Worm (Caenorhabditis elegans) whole organism, late embryonic: ENCODE data around the gene Y66D12A.10.

Experiments used
- T23F11.4 ChIP-seq: fragments of 200-800 bp; sonication (Bioruptor generic); optimal IDR thresholded peaks from 2 replicates; lab custom pipeline; 2018; ENCODE audit warnings: mild to moderate bottlenecking, missing genetic modification characterization, missing compliant biosample characterization
- Y22D7AL.16 ChIP-seq: sonication (generic microtip); optimal IDR thresholded peaks from 2 replicates; lab custom pipeline; 2016; ENCODE audit warnings: missing genetic modification characterization, missing compliant biosample characterization
- ahr-1 ChIP-seq: sonication (generic microtip); optimal IDR thresholded peaks from 2 replicates; lab custom pipeline; 2016; ENCODE audit warnings: missing genetic modification characterization, missing compliant biosample characterization
- ama-1 ChIP-seq: fragments of 150-350 bp; optimal IDR thresholded peaks from 2 replicates; lab custom pipeline; 2014
- ceh-14 ChIP-seq: sonication (generic microtip); optimal IDR thresholded peaks from 2 replicates; lab custom pipeline; 2016; ENCODE audit warnings: missing genotype, missing genetic modification characterization, missing compliant biosample characterization
- ceh-18 ChIP-seq: sonication (generic microtip); optimal IDR thresholded peaks from 2 replicates; lab custom pipeline; 2016; ENCODE audit warnings: missing genetic modification characterization, missing compliant biosample characterization
- ceh-2 ChIP-seq: sonication (generic microtip); optimal IDR thresholded peaks from 2 replicates; lab custom pipeline; 2016; ENCODE audit warnings: missing genotype, missing genetic modification characterization, missing compliant biosample characterization
- ceh-24 ChIP-seq: sonication (generic microtip); optimal IDR thresholded peaks from 2 replicates; lab custom pipeline; 2016; ENCODE audit warnings: mild to moderate bottlenecking, missing genetic modification characterization, missing compliant biosample characterization
- ceh-31 ChIP-seq: sonication (generic microtip); optimal IDR thresholded peaks from 2 replicates; lab custom pipeline; 2016; ENCODE audit warnings: missing genetic modification characterization, missing compliant biosample characterization
- ceh-45 ChIP-seq: fragments of 200-800 bp; sonication (Bioruptor generic); IDR thresholded peaks from 2 replicates; pipeline ENCODE4 v1.3.6; 2022; ENCODE audit warnings: missing genetic modification reagents, missing genetic modification characterization, missing compliant biosample characterization
- ceh-48 ChIP-seq: sonication (generic microtip); optimal IDR thresholded peaks from 2 replicates; lab custom pipeline; 2016; ENCODE audit warnings: missing genetic modification characterization, inconsistent platforms, missing compliant biosample characterization
- che-1 ChIP-seq: sonication (generic microtip); optimal IDR thresholded peaks from 2 replicates; lab custom pipeline; 2016; ENCODE audit warnings: mild to moderate bottlenecking, missing genetic modification characterization, missing compliant biosample characterization
- elt-4 ChIP-seq: sonication (generic microtip); optimal IDR thresholded peaks from 2 replicates; lab custom pipeline; 2016; ENCODE audit warnings: missing genetic modification characterization, missing compliant biosample characterization
- fax-1 ChIP-seq: sonication (generic microtip); optimal IDR thresholded peaks from 2 replicates; lab custom pipeline; 2016; ENCODE audit warnings: missing genotype, missing genetic modification characterization, missing compliant biosample characterization
- fkh-6 ChIP-seq: sonication (generic microtip); optimal IDR thresholded peaks from 2 replicates; lab custom pipeline; 2016; ENCODE audit warnings: missing genetic modification characterization, missing compliant biosample characterization
- gmeb-2 ChIP-seq: sonication (generic microtip); optimal IDR thresholded peaks from 2 replicates; lab custom pipeline; 2016; ENCODE audit warnings: missing genetic modification characterization, inconsistent platforms, missing compliant biosample characterization
- hlh-13 ChIP-seq: fragments of 200-800 bp; sonication (Bioruptor generic); optimal IDR thresholded peaks from 2 replicates; lab custom pipeline; 2018; ENCODE audit warnings: mild to moderate bottlenecking, missing genetic modification characterization, missing compliant biosample characterization
- hlh-15 ChIP-seq: sonication (generic microtip); optimal IDR thresholded peaks from 2 replicates; lab custom pipeline; 2016; ENCODE audit warnings: missing genetic modification characterization, missing compliant biosample characterization
- hlh-6 ChIP-seq: sonication (generic microtip); optimal IDR thresholded peaks from 2 replicates; lab custom pipeline; 2016; ENCODE audit warnings: missing genotype, missing genetic modification characterization, missing compliant biosample characterization
- hlh-8 ChIP-seq: sonication (generic microtip); optimal IDR thresholded peaks from 2 replicates; lab custom pipeline; 2016; ENCODE audit warnings: missing genotype, missing genetic modification characterization, missing compliant biosample characterization
- madf-2 ChIP-seq: sonication (generic microtip); optimal IDR thresholded peaks from 2 replicates; lab custom pipeline; 2017; ENCODE audit warnings: missing genetic modification characterization, missing compliant biosample characterization
- mec-3 ChIP-seq: sonication (generic microtip); optimal IDR thresholded peaks from 2 replicates; lab custom pipeline; 2016; ENCODE audit warnings: borderline replicate concordance, missing genetic modification characterization, missing compliant biosample characterization
- nfya-1 ChIP-seq: sonication (generic microtip); optimal IDR thresholded peaks from 2 replicates; lab custom pipeline; 2017; ENCODE audit warnings: missing genetic modification characterization, mild to moderate bottlenecking, missing compliant biosample characterization, antibody characterized with exemption, moderate library complexity
- nhr-232 ChIP-seq: sonication (generic microtip); optimal IDR thresholded peaks from 2 replicates; lab custom pipeline; 2016; ENCODE audit warnings: missing genetic modification characterization, missing compliant biosample characterization
- pha-4 ChIP-seq: fragments of 150-350 bp; optimal IDR thresholded peaks from 2 replicates; lab custom pipeline; 2018; ENCODE audit warnings: missing biosample characterization, missing genetic modification reagents, missing genetic modification characterization
- pqm-1 ChIP-seq: sonication (generic microtip); optimal IDR thresholded peaks from 2 replicates; lab custom pipeline; 2016; ENCODE audit warnings: missing genetic modification characterization, missing compliant biosample characterization
- pros-1 ChIP-seq: fragments of 150-350 bp; optimal IDR thresholded peaks from 2 replicates; lab custom pipeline; 2014; ENCODE audit warnings: missing biosample characterization, missing genetic modification reagents, missing genetic modification characterization
- sdc-2 ChIP-seq: sonication (generic microtip); optimal IDR thresholded peaks from 2 replicates; lab custom pipeline; 2016; ENCODE audit warnings: missing genotype, missing genetic modification characterization, missing compliant biosample characterization
- sox-2 ChIP-seq: fragments of 200-800 bp; sonication (Bioruptor generic); IDR thresholded peaks from 2 replicates; pipeline ENCODE4 v1.3.6; 2022; ENCODE audit warnings: missing genetic modification reagents, missing genetic modification characterization, missing compliant biosample characterization
- sox-4 ChIP-seq: sonication (generic microtip); optimal IDR thresholded peaks from 2 replicates; lab custom pipeline; 2017; ENCODE audit warnings: mild to moderate bottlenecking, missing genetic modification characterization, inconsistent platforms, missing compliant biosample characterization
- tbx-2 ChIP-seq: sonication (generic microtip); optimal IDR thresholded peaks from 2 replicates; lab custom pipeline; 2016; ENCODE audit warnings: missing genetic modification characterization, missing compliant biosample characterization
- ttx-3 ChIP-seq: sonication (generic microtip); optimal IDR thresholded peaks from 2 replicates; lab custom pipeline; 2016; ENCODE audit warnings: missing genetic modification reagents, missing genetic modification characterization, missing compliant biosample characterization
- unc-3 ChIP-seq, 2 experiments: fragments of 200-800 bp in 1 of 2; sonication (Bioruptor generic) in 1 of 2; sonication (generic microtip) in 1 of 2; conservative IDR thresholded peaks in 1 of 2; optimal IDR thresholded peaks in 1 of 2; 2 replicates each; pipeline versions ENCODE4 v1.3.6 to Lab custom; 2016 to 2022; ENCODE audit warnings: missing compliant biosample characterization in 2 of 2, missing genetic modification characterization in 2 of 2, missing genetic modification reagents in 1 of 2
- unc-42 ChIP-seq: sonication (generic microtip); optimal IDR thresholded peaks from 2 replicates; lab custom pipeline; 2016; ENCODE audit warnings: missing genotype, missing genetic modification characterization, missing compliant biosample characterization
- zip-5 ChIP-seq: sonication (generic microtip); optimal IDR thresholded peaks from 2 replicates; lab custom pipeline; 2016; ENCODE audit warnings: missing genetic modification characterization, missing compliant biosample characterization
- ztf-16 ChIP-seq: sonication (generic microtip); optimal IDR thresholded peaks from 2 replicates; lab custom pipeline; 2017; ENCODE audit warnings: missing genetic modification characterization, missing compliant biosample characterization

The Y66D12A.10 gene

DNA sequence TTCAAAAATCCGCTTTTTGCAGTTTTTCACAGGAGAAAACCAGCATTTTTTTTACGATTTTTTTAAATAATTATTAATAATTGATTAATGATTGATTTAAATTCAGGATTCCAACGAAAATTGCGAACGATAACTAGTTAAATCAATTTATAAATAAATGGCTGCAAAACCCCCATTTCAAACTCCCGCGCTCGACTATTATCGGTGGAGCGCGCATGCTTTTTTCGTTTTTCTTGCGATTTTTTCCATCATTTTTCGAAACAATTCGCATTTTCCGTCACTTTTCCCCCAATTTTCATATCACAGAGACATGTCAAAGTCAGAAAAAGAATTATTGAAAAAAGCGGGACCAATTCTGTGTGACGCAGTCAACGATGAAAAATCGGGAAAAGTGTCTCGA is at the start of gene Y66D12A.10:
TSS of gene Y66D12A.10 (plus strand) at position 273 of the 400 bp plus-strand sequence.
- TF ChIP-seq pros-1 (tag; lab: Kevin White, UChicago): no peak
- TF ChIP-seq pha-4 (tag; lab: Kevin White, UChicago): no peak
- no peak for TF ChIP-seq zip-5 (tag; lab: Kevin White, UChicago)
- TF ChIP-seq nhr-232: no peak
- no peak for TF ChIP-seq madf-2 (tag; lab: Kevin White, UChicago)
- TF ChIP-seq nfya-1 (tag; lab: Kevin White, UChicago): no peak
- no peak for TF ChIP-seq pqm-1 (tag; lab: Kevin White, UChicago)
- no peak for TF ChIP-seq hlh-8 (tag; lab: Kevin White, UChicago)
- no peak for TF ChIP-seq T23F11.4
- TF ChIP-seq ttx-3: no peak
- no peak for TF ChIP-seq tbx-2 (tag; lab: Kevin White, UChicago)
- no peak for TF ChIP-seq ceh-31 (tag; lab: Kevin White, UChicago)

DNA sequence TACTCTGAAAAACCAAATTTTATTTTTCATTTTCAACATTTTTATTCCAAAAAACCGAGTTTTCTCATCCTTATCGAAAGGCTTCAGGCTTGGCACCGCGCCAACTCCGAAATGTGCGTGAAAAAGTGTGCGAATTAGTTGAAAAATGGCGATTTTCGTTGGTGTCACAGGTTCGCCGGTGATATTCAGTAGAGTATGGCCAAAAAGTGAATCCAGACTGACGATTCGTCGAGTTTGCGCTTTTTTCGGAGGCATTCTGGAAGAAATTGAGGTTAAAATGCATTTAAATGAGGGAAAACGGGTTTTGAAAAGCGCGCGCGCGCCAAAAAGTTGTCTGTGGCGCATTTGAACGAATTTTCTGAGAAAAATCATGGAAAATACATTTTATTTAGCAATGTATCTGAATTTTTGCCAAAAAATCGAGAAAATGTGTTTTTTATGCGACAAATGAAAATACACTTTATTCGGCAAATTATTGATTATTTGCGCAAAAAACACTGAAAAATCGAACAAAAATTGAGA is 42.1 kb upstream of the Y66D12A.10 start, which contains the start of the genes Y66D12A.16 and such-1:
TSS of gene Y66D12A.16 (plus strand) at position 51 of the 522 bp plus-strand sequence.
TSS of gene such-1 (minus strand) at position 256 of the 522 bp plus-strand sequence.
- TF ChIP-seq che-1 (tag; lab: Kevin White, UChicago) (no peak), ceh-24 (tag; lab: Kevin White, UChicago) (no peak), hlh-6 (no peak), pha-4 (tag; lab: Kevin White, UChicago) (no peak), ahr-1 (no peak), ceh-18 (tag; lab: Kevin White, UChicago) (no peak), ceh-2 (tag; lab: Kevin White, UChicago) (no peak), hlh-15 (tag; lab: Kevin White, UChicago) (no peak), mec-3 (no peak), sox-4 (no peak), ceh-45 (no peak), pqm-1 (tag; lab: Kevin White, UChicago) (no peak), ceh-48 (no peak), gmeb-2 (tag; lab: Kevin White, UChicago) (no peak), hlh-13 (no peak), nfya-1 (tag; lab: Kevin White, UChicago) (no peak), ceh-14 (tag; lab: Kevin White, UChicago) (no peak)

DNA sequence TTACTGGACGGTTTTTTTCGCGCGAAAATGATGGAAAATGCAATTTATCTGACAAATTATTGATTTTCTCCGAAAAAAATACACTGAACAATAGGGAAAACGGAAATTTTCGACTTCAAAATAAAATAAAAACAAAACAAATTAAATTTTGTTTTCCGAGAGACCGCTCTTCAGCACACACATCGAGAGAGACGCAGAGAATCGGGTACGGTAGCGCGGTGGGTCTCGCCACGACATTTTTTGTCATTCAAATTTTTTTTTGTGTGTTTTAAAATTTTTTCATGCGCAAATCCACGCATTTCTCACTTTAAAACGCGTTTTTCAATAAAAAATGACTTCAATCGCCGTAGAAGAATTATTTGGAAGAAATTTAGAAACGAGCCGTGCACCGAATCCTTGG is 41.6 kb upstream of the Y66D12A.10 start:
- TF ChIP-seq pros-1 (tag; lab: Kevin White, UChicago) (no peak), pqm-1 (tag; lab: Kevin White, UChicago) (no peak), hlh-8 (tag; lab: Kevin White, UChicago) (no peak), elt-4 (tag; lab: Kevin White, UChicago) (no peak), fkh-6 (tag; lab: Kevin White, UChicago) (no peak), ceh-14 (tag; lab: Kevin White, UChicago) (no peak), tbx-2 (tag; lab: Kevin White, UChicago) (no peak), fax-1 (no peak), ama-1 (lab: Kevin White, UChicago) (no peak), ztf-16 (no peak), sdc-2 (tag; lab: Kevin White, UChicago) (no peak), gmeb-2 (tag; lab: Kevin White, UChicago) (no peak), ceh-18 (tag; lab: Kevin White, UChicago) (no peak), ahr-1 (no peak), sox-2 (GFP tag; lab: Robert Waterston, UW) (no peak), unc-42 (tag; lab: Kevin White, UChicago) (no peak)

DNA sequence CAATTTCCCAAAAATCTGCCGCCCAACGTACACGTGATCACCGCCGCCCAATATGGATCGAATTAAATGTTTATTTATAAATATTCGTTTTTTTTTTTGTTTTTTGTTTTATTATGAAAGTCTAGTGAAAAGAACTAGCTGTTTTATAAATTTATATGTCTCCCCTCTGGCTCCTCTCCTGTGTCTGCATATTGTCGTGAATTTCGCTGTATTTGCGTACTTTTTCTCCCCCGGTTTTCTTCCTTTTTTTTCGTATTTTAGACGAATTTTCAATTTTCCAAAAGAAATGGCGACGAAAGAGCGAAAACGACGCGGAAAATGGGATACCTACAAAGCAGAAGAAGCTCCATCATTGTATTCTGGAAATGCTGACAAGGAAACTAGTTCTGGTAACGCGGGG is 39.3 kb upstream of the Y66D12A.10 start, which contains the start of gene xpb-1:
TSS of gene xpb-1 (plus strand) at position 262 of the 400 bp plus-strand sequence.
- TF ChIP-seq unc-3 (GFP tag; conservative IDR thresholded peaks at IDR 0.05; lab: Robert Waterston, UW): no peak
- no peak for TF ChIP-seq unc-3 (tag; optimal IDR thresholded peaks at IDR 0.05; lab: Kevin White, UChicago)
- TF ChIP-seq Y22D7AL.16 (tag; lab: Kevin White, UChicago): no peak
- TF ChIP-seq nfya-1 (tag; lab: Kevin White, UChicago): no peak
